Worm (Caenorhabditis elegans): Measurements from ENCODE around the gene C52B11.5.

DNA sequence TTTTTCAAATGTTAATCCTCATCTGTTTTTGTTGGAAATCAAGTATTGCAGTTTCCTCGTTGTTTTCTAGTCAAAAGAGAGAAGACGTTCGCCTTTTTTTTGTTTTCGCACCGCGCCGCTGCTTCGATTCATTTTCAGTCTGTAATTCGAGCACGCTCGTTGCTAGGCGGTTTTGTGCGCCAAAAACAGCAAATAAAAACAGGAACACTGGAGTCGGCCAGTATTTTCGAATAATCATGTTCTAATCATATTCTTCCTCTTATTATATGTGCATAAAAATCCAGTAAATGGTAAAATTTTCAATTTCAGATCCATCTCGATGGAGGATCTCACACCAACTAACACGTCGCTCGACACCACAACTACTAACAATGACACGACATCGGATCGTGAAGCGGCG, 48.5 kb downstream of the C52B11.5 start, which contains the start of gene pdk-1:
- TF ChIP-seq ztf-23 (GFP tag; IDR thresholded peaks at IDR 0.05) (no peak), klf-2 (GFP tag; conservative IDR thresholded peaks at IDR 0.05) (no peak), T22C8.4 (GFP tag; IDR thresholded peaks at IDR 0.05) (no peak), med-1 (GFP tag; optimal IDR thresholded peaks at IDR 0.05; ENCODE audit: insufficient read depth) (no peak)

Measured in whole organism, midembryonic.